Fruit fly (Drosophila melanogaster): ENCODE measurements around the gene CG1146.

CG1146 gene

dm6 chr3L:2457557-2458240 is 30.9 kb upstream of the CG1146 start (continued):
- TF ChIP-seq CG11247 (GFP tag; IDR thresholded peaks at IDR 0.05) (no peak), CG6272 (GFP tag; IDR thresholded peaks at IDR 0.05) (no peak), CG11560 (tag; IDR thresholded peaks at IDR 0.05) (no peak), Nf-YB (GFP tag; optimal IDR thresholded peaks at IDR 0.05) (no peak), CG34376 (GFP tag; optimal IDR thresholded peaks at IDR 0.05) (peak; percentile 64), NFAT (GFP tag; IDR thresholded peaks at IDR 0.05) (no peak), lov (optimal IDR thresholded peaks at IDR 0.05) (no peak), lov (GFP tag; IDR thresholded peaks at IDR 0.05) (no peak), Hmx (GFP tag; optimal IDR thresholded peaks at IDR 0.05) (no peak), CG32772 (GFP tag; IDR thresholded peaks at IDR 0.05) (no peak), Ets65A (GFP tag) (no peak), Deaf1 (tag; optimal IDR thresholded peaks at IDR 0.05) (peak; percentile 55), CG11398 (GFP tag; optimal IDR thresholded peaks at IDR 0.05) (no peak), sob (GFP tag; IDR thresholded peaks at IDR 0.05) (no peak), CG15696 (tag; optimal IDR thresholded peaks at IDR 0.05) (no peak), Lhr (GFP tag; optimal IDR thresholded peaks at IDR 0.05) (no peak), lab (GFP tag; optimal IDR thresholded peaks at IDR 0.05) (peak; percentile 42), Mad (GFP tag; optimal IDR thresholded peaks at IDR 0.05) (no peak), ATbp (GFP tag; optimal IDR thresholded peaks at IDR 0.05) (no peak), gcm (GFP tag; optimal IDR thresholded peaks at IDR 0.05) (no peak), sd (tag; optimal IDR thresholded peaks at IDR 0.05) (peak; percentile 28), CG1792 (GFP tag; optimal IDR thresholded peaks at IDR 0.05) (peak; percentile 3), H15 (GFP tag; IDR thresholded peaks at IDR 0.05) (no peak), CG30403 (GFP tag; optimal IDR thresholded peaks at IDR 0.05) (no peak), CG9817 (tag; optimal IDR thresholded peaks at IDR 0.05) (no peak), CG4730 (GFP tag; IDR thresholded peaks at IDR 0.05) (no peak), Myb (GFP tag; optimal IDR thresholded peaks at IDR 0.05) (no peak), CG2875 (GFP tag; optimal IDR thresholded peaks at IDR 0.05) (no peak), CG3281 (GFP tag; optimal IDR thresholded peaks at IDR 0.05) (no peak), CG15073 (GFP tag; optimal IDR thresholded peaks at IDR 0.05) (no peak), Sry-δ (GFP tag; optimal IDR thresholded peaks at IDR 0.05) (no peak), Atf3 (GFP tag; optimal IDR thresholded peaks at IDR 0.05) (no peak), CG10431 (GFP tag; optimal IDR thresholded peaks at IDR 0.05) (no peak), Ravus (GFP tag; IDR thresholded peaks at IDR 0.05) (no peak), Blimp-1 (GFP tag; optimal IDR thresholded peaks at IDR 0.05) (no peak), sug (tag; optimal IDR thresholded peaks at IDR 0.05) (peak; percentile 48), ERR (GFP tag; optimal IDR thresholded peaks at IDR 0.05) (no peak), ems (GFP tag; optimal IDR thresholded peaks at IDR 0.05) (no peak), CG9797 (GFP tag; optimal IDR thresholded peaks at IDR 0.05) (no peak), Doc3 (GFP tag; IDR thresholded peaks at IDR 0.05; ENCODE audit: partially characterized antibody) (no peak), CG30431 (GFP tag; optimal IDR thresholded peaks at IDR 0.05) (no peak), HLH4C (GFP tag; IDR thresholded peaks at IDR 0.05; ENCODE audit: partially characterized antibody) (no peak), CG14667 (GFP tag; IDR thresholded peaks at IDR 0.05) (no peak), Hand (GFP tag; optimal IDR thresholded peaks at IDR 0.05) (no peak), CG1832 (GFP tag; optimal IDR thresholded peaks at IDR 0.05) (no peak), CG16863 (GFP tag; optimal IDR thresholded peaks at IDR 0.05) (no peak), CG42726 (GFP tag; IDR thresholded peaks at IDR 0.05; ENCODE audit: partially characterized antibody) (no peak), CG17912 (GFP tag; optimal IDR thresholded peaks at IDR 0.05) (no peak), knrl (GFP tag; IDR thresholded peaks at IDR 0.05; ENCODE audit: partially characterized antibody) (no peak), amos (GFP tag; IDR thresholded peaks at IDR 0.05; ENCODE audit: partially characterized antibody) (no peak), Chrac-16 (GFP tag; optimal IDR thresholded peaks at IDR 0.05) (no peak)
